Fruit fly (Drosophila melanogaster) whole organism, embryonic: ENCODE data around the gene Naa20A.
A peak's percentile ranks its signal among the peaks of the same experiment; 100 is the strongest.

Source experiments
- Abd-B ChIP-seq: fragments of 200-800 bp; sonication (Bioruptor generic); optimal IDR thresholded peaks from 2 replicates; lab custom pipeline; 2018; ENCODE audit warnings: missing biosample characterization, mild to moderate bottlenecking, missing genetic modification characterization, moderate library complexity
- Atf3 ChIP-seq: fragments of 200-800 bp; sonication (Bioruptor generic); optimal IDR thresholded peaks from 3 replicates; lab custom pipeline; 2016; ENCODE audit warnings: missing biosample characterization, missing genetic modification characterization
- BtbVII ChIP-seq: fragments of 200-800 bp; sonication (Bioruptor generic); optimal IDR thresholded peaks from 3 replicates; lab custom pipeline; 2017; ENCODE audit warnings: missing biosample characterization, mild to moderate bottlenecking, missing genetic modification characterization
- CG10959 ChIP-seq: fragments of 200-800 bp; sonication (Bioruptor generic); IDR thresholded peaks from 2 replicates; pipeline ENCODE4 v1.3.6; 2022; ENCODE audit warnings: missing biosample characterization, missing genetic modification characterization
- CG12071 ChIP-seq: fragments of 200-800 bp; sonication (Bioruptor generic); optimal IDR thresholded peaks from 3 replicates; lab custom pipeline; 2018; ENCODE audit warnings: missing biosample characterization, mild to moderate bottlenecking, missing genetic modification characterization
- CG12391 ChIP-seq: fragments of 200-800 bp; sonication (Bioruptor generic); optimal IDR thresholded peaks from 3 replicates; lab custom pipeline; 2018; ENCODE audit warnings: missing biosample characterization, mild to moderate bottlenecking, missing genetic modification characterization, moderate library complexity
- CG13894 ChIP-seq: fragments of 200-800 bp; sonication (Bioruptor generic); optimal IDR thresholded peaks from 3 replicates; lab custom pipeline; 2018; ENCODE audit warnings: missing biosample characterization, mild to moderate bottlenecking, missing genetic modification characterization, moderate library complexity
- CG1603 ChIP-seq: fragments of 200-800 bp; sonication (Bioruptor generic); optimal IDR thresholded peaks from 2 replicates; lab custom pipeline; 2019; ENCODE audit warnings: missing biosample characterization, mild to moderate bottlenecking, missing genetic modification characterization, moderate library complexity
- CG2120 ChIP-seq: fragments of 200-800 bp; sonication (Bioruptor generic); optimal IDR thresholded peaks from 3 replicates; lab custom pipeline; 2016; ENCODE audit warnings: missing biosample characterization, missing genetic modification characterization
- CG2875 ChIP-seq: fragments of 200-800 bp; sonication (Bioruptor generic); optimal IDR thresholded peaks from 2 replicates; lab custom pipeline; 2017; ENCODE audit warnings: missing biosample characterization, mild to moderate bottlenecking, missing genetic modification characterization, missing genetic modification reagents
- CG32767 ChIP-seq: fragments of 200-800 bp; sonication (Bioruptor generic); IDR thresholded peaks from 2 replicates; pipeline ENCODE4 v1.3.6; 2022; ENCODE audit warnings: missing biosample characterization, missing genetic modification characterization
- CG4730 ChIP-seq: fragments of 200-800 bp; sonication (Bioruptor generic); IDR thresholded peaks from 2 replicates; pipeline ENCODE4 v1.3.6; 2022; ENCODE audit warnings: missing biosample characterization, missing genetic modification characterization
- CG6689 ChIP-seq: fragments of 200-800 bp; sonication (Bioruptor generic); IDR thresholded peaks from 2 replicates; pipeline ENCODE4 v1.3.6; 2022; ENCODE audit warnings: missing biosample characterization, missing genetic modification characterization
- CG8765 ChIP-seq: fragments of 200-800 bp; sonication (Bioruptor generic); IDR thresholded peaks from 2 replicates; pipeline ENCODE4 v1.3.6; 2022; ENCODE audit warnings: missing biosample characterization, missing genetic modification characterization
- Dfd ChIP-seq, 2 experiments: fragments of >200 bp; optimal IDR thresholded peaks; 2 replicates each; lab custom pipeline; 2017; ENCODE audit warnings: missing biosample characterization in 2 of 2, missing genetic modification characterization in 2 of 2
- Dip2 ChIP-seq: fragments of 200-800 bp; sonication (Bioruptor generic); IDR thresholded peaks from 2 replicates; pipeline ENCODE4 v1.3.6; 2022; ENCODE audit warnings: missing biosample characterization, missing genetic modification characterization
- Doc2 ChIP-seq: fragments of 200-800 bp; sonication (Bioruptor generic); IDR thresholded peaks from 2 replicates; pipeline ENCODE4 v1.3.6; 2022; ENCODE audit warnings: missing biosample characterization, missing genetic modification characterization
- E2f2 ChIP-seq: fragments of 200-800 bp; sonication (Bioruptor generic); IDR thresholded peaks from 2 replicates; pipeline ENCODE4 v1.3.6; 2022; ENCODE audit warnings: missing biosample characterization, missing genetic modification characterization
- MTF-1 ChIP-seq: fragments of 200-800 bp; sonication (Bioruptor generic); optimal IDR thresholded peaks from 2 replicates; lab custom pipeline; 2018; ENCODE audit warnings: missing biosample characterization, mild to moderate bottlenecking, missing genetic modification characterization, borderline replicate concordance
- NFAT ChIP-seq: fragments of 200-800 bp; sonication (Bioruptor generic); IDR thresholded peaks from 2 replicates; pipeline ENCODE4 v1.3.6; 2022; ENCODE audit warnings: missing biosample characterization, missing genetic modification characterization
- NK7.1 ChIP-seq: fragments of 200-800 bp; sonication (Bioruptor generic); optimal IDR thresholded peaks from 3 replicates; lab custom pipeline; 2016; ENCODE audit warnings: missing biosample characterization, missing genetic modification characterization
- Nf-YC ChIP-seq: fragments of 200-800 bp; optimal IDR thresholded peaks from 3 replicates; lab custom pipeline; 2019; ENCODE audit warnings: missing biosample characterization, mild to moderate bottlenecking, missing genetic modification characterization, moderate library complexity
- PHDP ChIP-seq: fragments of 200-800 bp; sonication (Bioruptor generic); optimal IDR thresholded peaks from 3 replicates; lab custom pipeline; 2018; ENCODE audit warnings: missing biosample characterization, mild to moderate bottlenecking, missing genetic modification characterization, moderate library complexity
- Sox100B ChIP-seq: fragments of 200-800 bp; sonication (Bioruptor generic); optimal IDR thresholded peaks from 3 replicates; lab custom pipeline; 2018; ENCODE audit warnings: missing biosample characterization, mild to moderate bottlenecking, missing genetic modification characterization
- Usf ChIP-seq: fragments of 200-800 bp; sonication (Bioruptor generic); optimal IDR thresholded peaks from 2 replicates; lab custom pipeline; 2017; ENCODE audit warnings: missing genotype, missing biosample characterization, missing genetic modification characterization
- ab ChIP-seq: fragments of 200-800 bp; sonication (Bioruptor generic); optimal IDR thresholded peaks from 2 replicates; lab custom pipeline; 2016; ENCODE audit warnings: missing biosample characterization, missing genetic modification characterization
- ac ChIP-seq: fragments of 200-800 bp; sonication (Bioruptor generic); optimal IDR thresholded peaks from 3 replicates; lab custom pipeline; 2017; ENCODE audit warnings: missing biosample characterization, mild to moderate bottlenecking, missing genetic modification characterization
- aop ChIP-seq: fragments of 200-800 bp; sonication (Bioruptor generic); IDR thresholded peaks from 2 replicates; pipeline ENCODE4 v1.3.6; 2022; ENCODE audit warnings: missing biosample characterization, missing genetic modification characterization
- ash1 ChIP-seq: fragments of 200-800 bp; sonication (Bioruptor generic); optimal IDR thresholded peaks from 2 replicates; lab custom pipeline; 2018; ENCODE audit warnings: missing biosample characterization, mild to moderate bottlenecking, missing genetic modification characterization
- cg ChIP-seq: fragments of 200-800 bp; sonication (Bioruptor generic); optimal IDR thresholded peaks from 3 replicates; lab custom pipeline; 2019; ENCODE audit warnings: missing biosample characterization, mild to moderate bottlenecking, missing genetic modification characterization, moderate library complexity
- chif ChIP-seq, 2 experiments: fragments of 200-800 bp; sonication (Bioruptor generic); optimal IDR thresholded peaks; 3 replicates each; lab custom pipeline; 2016; ENCODE audit warnings: missing biosample characterization in 2 of 2, missing genetic modification characterization in 2 of 2
- crol ChIP-seq: fragments of 200-800 bp; sonication (Bioruptor generic); IDR thresholded peaks from 2 replicates; pipeline ENCODE4 v1.3.6; 2022; ENCODE audit warnings: missing biosample characterization, missing genetic modification characterization
- danr ChIP-seq: fragments of 200-800 bp; sonication (Bioruptor generic); IDR thresholded peaks from 2 replicates; pipeline ENCODE4 v1.3.6; 2022; ENCODE audit warnings: missing biosample characterization, missing genetic modification characterization
- dimm ChIP-seq: fragments of 200-800 bp; sonication (Bioruptor generic); IDR thresholded peaks from 2 replicates; pipeline ENCODE4 v1.3.6; 2022; ENCODE audit warnings: missing biosample characterization, missing genetic modification characterization
- dysf ChIP-seq: fragments of 200-800 bp; sonication (Bioruptor generic); IDR thresholded peaks from 3 replicates; pipeline ENCODE4 v1.3.6; 2022; ENCODE audit warnings: missing biosample characterization, missing genetic modification characterization
- en ChIP-seq: fragments of 200-800 bp; sonication (Bioruptor generic); optimal IDR thresholded peaks from 2 replicates; lab custom pipeline; 2016; ENCODE audit warnings: missing biosample characterization, missing genetic modification characterization
- eyg ChIP-seq: fragments of 200-800 bp; sonication (Bioruptor generic); optimal IDR thresholded peaks from 3 replicates; lab custom pipeline; 2016; ENCODE audit warnings: missing biosample characterization, missing genetic modification characterization
- inv ChIP-seq: fragments of 200-800 bp; sonication (Bioruptor generic); IDR thresholded peaks from 2 replicates; pipeline ENCODE4 v1.3.6; 2022; ENCODE audit warnings: missing biosample characterization, missing genetic modification characterization; ENCODE audit not compliant: partially characterized antibody
- kah ChIP-seq: fragments of 200-800 bp; sonication (Bioruptor generic); optimal IDR thresholded peaks from 2 replicates; lab custom pipeline; 2018; ENCODE audit warnings: missing biosample characterization, mild to moderate bottlenecking, missing genetic modification characterization
- lab ChIP-seq: fragments of 200-800 bp; sonication (Bioruptor generic); optimal IDR thresholded peaks from 3 replicates; lab custom pipeline; 2017; ENCODE audit warnings: missing biosample characterization, missing genetic modification characterization, mild to moderate bottlenecking, moderate library complexity, missing genetic modification reagents
- nau ChIP-seq: fragments of 200-800 bp; sonication (Bioruptor generic); optimal IDR thresholded peaks from 3 replicates; lab custom pipeline; 2017; ENCODE audit warnings: missing biosample characterization, mild to moderate bottlenecking, missing genetic modification characterization, missing genetic modification reagents
- nom ChIP-seq: fragments of 200-800 bp; sonication (Bioruptor generic); optimal IDR thresholded peaks from 2 replicates; lab custom pipeline; 2017; ENCODE audit warnings: missing biosample characterization, missing genetic modification characterization, mild to moderate bottlenecking, moderate library complexity, missing genetic modification reagents
- otp ChIP-seq: fragments of 200-800 bp; sonication (Bioruptor generic); IDR thresholded peaks from 3 replicates; pipeline ENCODE4, ENCODE4 v1.3.6; 2022; ENCODE audit warnings: missing biosample characterization, missing genetic modification characterization
- pum ChIP-seq: fragments of 200-800 bp; sonication (Bioruptor generic); optimal IDR thresholded peaks from 2 replicates; lab custom pipeline; 2016; ENCODE audit warnings: missing biosample characterization, missing genetic modification characterization
- sd ChIP-seq: fragments of 200-800 bp; sonication (Bioruptor generic); optimal IDR thresholded peaks from 3 replicates; lab custom pipeline; 2018; ENCODE audit warnings: missing biosample characterization, mild to moderate bottlenecking, missing genetic modification characterization, moderate library complexity
- shn ChIP-seq: fragments of 200-800 bp; sonication (Bioruptor generic); optimal IDR thresholded peaks from 3 replicates; lab custom pipeline; 2016; ENCODE audit warnings: missing biosample characterization, missing genetic modification characterization
- sr ChIP-seq: fragments of 200-800 bp; sonication (Bioruptor generic); IDR thresholded peaks from 3 replicates; pipeline ENCODE4 v1.3.6; 2022; ENCODE audit warnings: missing biosample characterization, missing genetic modification characterization
- tap ChIP-seq: fragments of 200-800 bp; optimal IDR thresholded peaks from 3 replicates; lab custom pipeline; 2019; ENCODE audit warnings: missing biosample characterization, mild to moderate bottlenecking, missing genetic modification characterization, moderate library complexity
- tio ChIP-seq: fragments of 200-800 bp; sonication (Bioruptor generic); optimal IDR thresholded peaks from 2 replicates; lab custom pipeline; 2017; ENCODE audit warnings: missing biosample characterization, missing genetic modification characterization, inconsistent platforms
- usp ChIP-seq: fragments of >200 bp; optimal IDR thresholded peaks from 2 replicates; lab custom pipeline; 2017; ENCODE audit warnings: missing biosample characterization, missing genetic modification characterization
- vvl ChIP-seq: fragments of 200-800 bp; sonication (Bioruptor generic); IDR thresholded peaks from 2 replicates; pipeline ENCODE4 v1.3.6; 2022; ENCODE audit warnings: missing biosample characterization, missing genetic modification characterization

Naa20A gene

DNA sequence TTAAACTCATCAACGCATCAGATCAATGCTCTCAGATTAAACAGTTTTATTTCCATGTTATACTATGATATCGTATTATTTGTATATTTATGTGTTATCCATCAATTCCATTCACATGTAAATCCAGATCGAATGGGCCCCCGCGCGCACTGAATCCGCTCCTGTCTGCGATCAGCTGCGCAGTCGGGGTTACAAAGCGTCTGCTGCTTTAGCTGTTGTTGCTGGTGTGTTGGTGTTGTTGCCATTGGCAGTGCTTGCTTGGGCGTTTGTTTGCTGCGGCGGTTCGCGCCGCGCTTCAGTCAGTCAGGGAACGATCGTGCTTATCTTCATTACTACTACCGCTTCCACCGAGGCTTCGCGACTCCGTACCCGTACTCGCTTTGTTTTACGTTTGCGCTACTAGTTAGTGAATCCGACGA lies 44.1 kb upstream of the Naa20A start, which contains the start of gene Zw (continued):
- no peak for TF ChIP-seq Sox100B (GFP tag; lab: Kevin White, UChicago)
- peak; percentile 81 for TF ChIP-seq NFAT (GFP tag; lab: Robert Waterston, UW)
- TF ChIP-seq dysf (GFP tag; lab: Robert Waterston, UW), result peak; percentile 72
- 0 out of 2 replicates have a peak, but pooled peaks have one; percentile 36 for TF ChIP-seq CG10959 (GFP tag; lab: Robert Waterston, UW)
- no peak for TF ChIP-seq ac (GFP tag; lab: Kevin White, UChicago)
- TF ChIP-seq nom (GFP tag; lab: Kevin White, UChicago), result peak; percentile 11
- TF ChIP-seq crol (GFP tag; lab: Robert Waterston, UW), result 0 out of 2 replicates have a peak, but pooled peaks have one; percentile 19
- no peak for TF ChIP-seq CG13894 (tag; lab: Kevin White, UChicago)
- peak; percentile 84 for TF ChIP-seq vvl
- TF ChIP-seq CG2875, result no peak
- TF ChIP-seq NK7.1 (GFP tag; lab: Kevin White, UChicago), result no peak
- peak; percentile 73 for TF ChIP-seq CG2120 (GFP tag; lab: Kevin White, UChicago)
- TF ChIP-seq danr (GFP tag; lab: Robert Waterston, UW), result no peak
- TF ChIP-seq Usf (GFP tag; lab: Kevin White, UChicago), result peak; percentile 35
- TF ChIP-seq en, result peak; percentile 0
- no peak for TF ChIP-seq sd (tag; lab: Kevin White, UChicago)
- TF ChIP-seq Doc2 (GFP tag; lab: Robert Waterston, UW), result no peak
- TF ChIP-seq lab (GFP tag; lab: Kevin White, UChicago), result peak; percentile 29
- peak; percentile 42 for TF ChIP-seq inv (GFP tag; lab: Robert Waterston, UW)
- no peak for TF ChIP-seq tap
- peak; percentile 19 for TF ChIP-seq pum (GFP tag; lab: Kevin White, UChicago)
- TF ChIP-seq sr (GFP tag; lab: Robert Waterston, UW), result no peak; the same call in 2 of the 3 replicates
- peak in 1 of 2 experiments; percentile 38 for TF ChIP-seq chif (GFP tag; optimal IDR thresholded peaks at IDR 0.05; lab: Kevin White, UChicago)
- peak; percentile 35; the same call in 1 of the 2 replicates for TF ChIP-seq E2f2 (GFP tag; lab: Robert Waterston, UW)
- peak; percentile 28 for TF ChIP-seq cg
- TF ChIP-seq kah (GFP tag; lab: Kevin White, UChicago), result no peak
- peak; percentile 6 for TF ChIP-seq Atf3 (GFP tag; lab: Kevin White, UChicago)
- TF ChIP-seq CG8765 (GFP tag; lab: Robert Waterston, UW), result no peak; the same call in 1 of the 2 replicates
- TF ChIP-seq CG4730 (GFP tag; lab: Robert Waterston, UW), result peak; percentile 42; the same call in 1 of the 2 replicates
- no peak for TF ChIP-seq Dip2 (GFP tag; lab: Robert Waterston, UW)
- no peak for TF ChIP-seq eyg (GFP tag; lab: Kevin White, UChicago)
- TF ChIP-seq usp (GFP tag; lab: Kevin White, UChicago), result no peak
- TF ChIP-seq dimm (GFP tag; lab: Robert Waterston, UW), result no peak
- TF ChIP-seq CG12071 (GFP tag; lab: Kevin White, UChicago), result peak; percentile 9
- TF ChIP-seq CG1603 (tag; lab: Kevin White, UChicago), result peak; percentile 53
- TF ChIP-seq Nf-YC (tag; lab: Kevin White, UChicago), result peak; percentile 1
- TF ChIP-seq CG32767, result no peak
- TF ChIP-seq nau (GFP tag; lab: Kevin White, UChicago), result no peak
- TF ChIP-seq ash1 (GFP tag; lab: Kevin White, UChicago), result no peak
- TF ChIP-seq aop (GFP tag; lab: Robert Waterston, UW), result no peak
- peak; percentile 6 for TF ChIP-seq ab (GFP tag; lab: Kevin White, UChicago)
- 0 out of 3 replicates have a peak, but pooled peaks have one; percentile 40 for TF ChIP-seq otp (GFP tag; lab: Robert Waterston, UW)
- TF ChIP-seq MTF-1 (GFP tag; lab: Kevin White, UChicago), result no peak
- peak; percentile 19 for TF ChIP-seq PHDP (tag; lab: Kevin White, UChicago)
- peak; percentile 35 for TF ChIP-seq shn (GFP tag; lab: Kevin White, UChicago)
- peak; percentile 49; the same call in 1 of the 2 replicates for TF ChIP-seq CG6689 (GFP tag; lab: Robert Waterston, UW)
- TF ChIP-seq tio (GFP tag; lab: Kevin White, UChicago), result no peak
- no peak for TF ChIP-seq Dfd (GFP tag; optimal IDR thresholded peaks at IDR 0.05; lab: Kevin White, UChicago)
- TF ChIP-seq CG12391 (tag; lab: Kevin White, UChicago), result peak; percentile 21
- TF ChIP-seq Abd-B (GFP tag; lab: Kevin White, UChicago), result no peak
- TF ChIP-seq BtbVII, result peak; percentile 26
